Worm (Caenorhabditis elegans) whole organism, early embryonic: Measurements from ENCODE around the gene marb-1.

Source experiments
- B0310.2 ChIP-seq: sonication (generic microtip); optimal IDR thresholded peaks from 2 replicates; lab custom pipeline; 2016; ENCODE audit warnings: mild to moderate bottlenecking, missing genetic modification characterization, missing compliant biosample characterization
- ama-1 ChIP-seq: fragments of 150-350 bp; optimal IDR thresholded peaks from 2 replicates; lab custom pipeline; 2014
- ets-7 ChIP-seq: sonication (generic microtip); optimal IDR thresholded peaks from 2 replicates; lab custom pipeline; 2016; ENCODE audit warnings: missing genotype, missing genetic modification characterization, missing compliant biosample characterization
- flt-1 ChIP-seq: fragments of 200-800 bp; sonication (Bioruptor generic); IDR thresholded peaks from 2 replicates; pipeline ENCODE4 v1.3.6; 2022; ENCODE audit warnings: missing genetic modification characterization, missing compliant biosample characterization
- hnd-1 ChIP-seq: sonication (generic microtip); optimal IDR thresholded peaks from 2 replicates; lab custom pipeline; 2016; ENCODE audit warnings: missing genetic modification characterization, missing compliant biosample characterization
- scrt-1 ChIP-seq: fragments of 200-800 bp; sonication (Bioruptor generic); IDR thresholded peaks from 2 replicates; pipeline ENCODE4 v1.3.6; 2022; ENCODE audit warnings: missing genetic modification characterization, missing compliant biosample characterization
- tbx-37 ChIP-seq: fragments of 200-800 bp; sonication (Bioruptor generic); conservative IDR thresholded peaks from 2 replicates; pipeline ENCODE4 v1.3.6; 2022; ENCODE audit warnings: missing genetic modification reagents, missing genetic modification characterization, missing compliant biosample characterization

DNA sequence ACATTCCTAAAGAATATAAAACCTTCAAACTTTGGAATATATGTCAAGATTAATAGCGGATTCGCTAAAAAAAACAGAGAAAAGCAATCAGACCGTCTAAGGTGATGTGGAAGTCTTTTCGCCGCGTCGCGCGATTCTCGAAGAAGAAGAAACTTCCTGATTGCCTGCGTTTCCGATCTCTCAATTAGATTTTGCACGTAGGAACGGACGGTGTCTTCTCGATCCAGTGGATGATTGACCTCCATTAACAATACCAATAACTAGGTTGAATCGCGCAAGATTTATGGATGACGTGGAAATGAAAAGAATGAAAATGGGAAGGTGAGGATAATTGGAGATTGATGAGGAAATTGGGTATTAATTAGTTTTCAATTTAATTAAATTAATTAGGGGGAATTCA, 8.3 kb upstream of the marb-1 start:
- no peak for TF ChIP-seq ama-1 (lab: Kevin White, UChicago)
- no peak for TF ChIP-seq scrt-1 (GFP tag; lab: Robert Waterston, UW)
- TF ChIP-seq ets-7, result no peak
- TF ChIP-seq tbx-37 (GFP tag; lab: Robert Waterston, UW), result no peak
- TF ChIP-seq flt-1 (GFP tag; lab: Robert Waterston, UW), result no peak
- TF ChIP-seq B0310.2, result no peak
- no peak for TF ChIP-seq hnd-1 (tag; lab: Kevin White, UChicago)
